Fruit fly (Drosophila melanogaster) whole organism, adult: ENCODE data around the gene CG2004.

Source experiments
- CG12768 ChIP-seq: fragments of 200-800 bp; sonication (Bioruptor generic); optimal IDR thresholded peaks from 2 replicates; lab custom pipeline; 2017; ENCODE audit warnings: missing biosample characterization, missing genetic modification characterization, mild to moderate bottlenecking, moderate library complexity, missing genetic modification reagents
- CG5204 ChIP-seq: fragments of 200-800 bp; sonication (Bioruptor generic); optimal IDR thresholded peaks from 2 replicates; lab custom pipeline; 2016; ENCODE audit warnings: missing biosample characterization, missing genetic modification characterization
- Crg-1 ChIP-seq: fragments of 200-800 bp; sonication (Bioruptor generic); optimal IDR thresholded peaks from 2 replicates; lab custom pipeline; 2016; ENCODE audit warnings: missing biosample characterization, missing genetic modification characterization
- bab1 ChIP-seq: fragments of 200-800 bp; sonication (Bioruptor generic); optimal IDR thresholded peaks from 3 replicates; lab custom pipeline; 2019; ENCODE audit warnings: missing biosample characterization, mild to moderate bottlenecking, missing genetic modification characterization, moderate library complexity
- cic ChIP-seq: fragments of 200-800 bp; sonication (Bioruptor generic); optimal IDR thresholded peaks from 2 replicates; lab custom pipeline; 2017; ENCODE audit warnings: missing biosample characterization, mild to moderate bottlenecking, missing genetic modification characterization, moderate library complexity
- cnc ChIP-seq, 2 experiments: fragments of >200 bp; optimal IDR thresholded peaks; 2 replicates each; lab custom pipeline; 2017

dm6 chrX:8757775-8758363 is 43.1 kb upstream of the CG2004 start:
- TF ChIP-seq CG5204 (no peak), CG12768 (no peak), cic (GFP tag; lab: Kevin White, UChicago) (no peak), bab1 (GFP tag; lab: Kevin White, UChicago) (no peak), cnc (optimal IDR thresholded peaks at IDR 0.05; lab: Kevin White, UChicago) (no peak), Crg-1 (GFP tag; lab: Kevin White, UChicago) (no peak)
